Worm (Caenorhabditis elegans) whole organism, L2 larva: ENCODE results near the gene rps-24.

Experiments
- nhr-11 ChIP-seq: fragments of 150-350 bp; optimal IDR thresholded peaks from 2 replicates; lab custom pipeline; 2014; ENCODE audit warnings: missing biosample characterization, missing genetic modification characterization
- ztf-4 ChIP-seq: fragments of 150-350 bp; optimal IDR thresholded peaks from 2 replicates; lab custom pipeline; 2014; ENCODE audit warnings: missing biosample characterization, missing genetic modification characterization

DNA sequence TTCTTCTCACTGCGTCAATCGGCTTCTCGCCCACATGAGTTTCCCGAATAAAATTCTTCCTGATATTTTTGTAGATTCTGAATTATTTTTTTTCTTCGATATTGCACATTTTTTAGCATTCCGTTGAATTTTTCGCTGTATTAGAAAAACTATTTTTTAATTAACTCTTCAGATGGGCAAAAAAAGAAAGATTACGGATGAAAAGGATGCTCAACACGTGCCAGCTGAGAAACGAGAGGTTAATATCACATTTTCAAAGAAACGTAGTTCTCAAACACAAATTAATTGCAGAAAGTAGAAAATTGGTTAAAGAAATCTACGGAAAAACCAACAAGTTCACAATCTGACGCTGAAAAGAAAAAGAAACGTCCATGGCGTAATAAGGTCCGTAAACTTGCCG, 10.7 kb downstream of the rps-24 start, which contains the start of gene rrp-8:
- no peak for TF ChIP-seq nhr-11 (tag; lab: Kevin White, UChicago)
- no peak for TF ChIP-seq ztf-4 (tag; lab: Kevin White, UChicago)
